Fruit fly (Drosophila melanogaster) whole organism, pupa: ENCODE data around the gene CG1575.

Experiments
- CG12605 ChIP-seq: fragments of 200-800 bp; sonication (Bioruptor generic); IDR thresholded peaks from 2 replicates; pipeline ENCODE4 v1.3.6; 2022; ENCODE audit warnings: missing biosample characterization, missing genetic modification characterization
- CG13204 ChIP-seq: fragments of 200-800 bp; sonication (Bioruptor generic); optimal IDR thresholded peaks from 2 replicates; lab custom pipeline; 2018; ENCODE audit warnings: missing biosample characterization, mild to moderate bottlenecking, missing genetic modification characterization, moderate library complexity
- CG17806 ChIP-seq: fragments of 200-800 bp; sonication (Bioruptor generic); optimal IDR thresholded peaks from 2 replicates; lab custom pipeline; 2018; ENCODE audit warnings: missing biosample characterization, mild to moderate bottlenecking, missing genetic modification characterization, moderate library complexity
- CG32121 ChIP-seq: fragments of 200-800 bp; sonication (Bioruptor generic); IDR thresholded peaks from 2 replicates; pipeline ENCODE4 v1.3.6; 2022; ENCODE audit warnings: missing biosample characterization, missing genetic modification characterization
- CG34367 ChIP-seq: fragments of 200-800 bp; sonication (Bioruptor generic); optimal IDR thresholded peaks from 2 replicates; lab custom pipeline; 2018; ENCODE audit warnings: missing biosample characterization, mild to moderate bottlenecking, missing genetic modification characterization
- EcR ChIP-seq: fragments of 200-800 bp; sonication (Bioruptor generic); optimal IDR thresholded peaks from 3 replicates; lab custom pipeline; 2019; ENCODE audit warnings: missing biosample characterization, missing genetic modification characterization, mild to moderate bottlenecking, moderate library complexity, missing genetic modification reagents
- Snoo ChIP-seq: fragments of 200-800 bp; sonication (Bioruptor generic); optimal IDR thresholded peaks from 3 replicates; lab custom pipeline; 2017; ENCODE audit warnings: missing biosample characterization, mild to moderate bottlenecking, missing genetic modification characterization, inconsistent platforms

dm6 chrX:8114476-8115342 lies 2.1 kb upstream of the CG1575 start:
- TF ChIP-seq CG13204 (GFP tag; lab: Kevin White, UChicago), result no peak
- no peak for TF ChIP-seq CG12605 (GFP tag; lab: Robert Waterston, UW)
- TF ChIP-seq CG34367 (tag; lab: Kevin White, UChicago), result no peak
- peak; percentile 20 for TF ChIP-seq CG17806
- no peak for TF ChIP-seq Snoo
- no peak for TF ChIP-seq EcR (GFP tag; lab: Kevin White, UChicago)
- TF ChIP-seq CG32121 (GFP tag; lab: Robert Waterston, UW), result peak; percentile 7; the same call in 1 of the 2 replicates
